Worm (Caenorhabditis elegans) whole organism, young adult: Measurements from ENCODE around the gene otpl-4.

Experiments
- B0035.1 ChIP-seq: sonication (generic microtip); optimal IDR thresholded peaks from 2 replicates; lab custom pipeline; 2016; ENCODE audit warnings: missing genetic modification characterization, mild to moderate bottlenecking, missing compliant biosample characterization, missing genotype, missing genetic modification reagents
- B0336.3 ChIP-seq: fragments of 200-800 bp; sonication (Bioruptor generic); IDR thresholded peaks from 2 replicates; pipeline ENCODE4 v1.3.6; 2022; ENCODE audit warnings: missing genetic modification characterization, missing compliant biosample characterization
- D2030.7 ChIP-seq: fragments of 200-800 bp; sonication (Bioruptor generic); IDR thresholded peaks from 2 replicates; pipeline ENCODE4 v1.3.6; 2022; ENCODE audit warnings: missing genetic modification reagents, missing genetic modification characterization, missing compliant biosample characterization
- F10E7.11 ChIP-seq: sonication (generic microtip); optimal IDR thresholded peaks from 2 replicates; lab custom pipeline; 2017; ENCODE audit warnings: mild to moderate bottlenecking, missing genetic modification characterization, moderate library complexity, missing compliant biosample characterization
- F39B2.1 ChIP-seq: fragments of 200-800 bp; sonication (Bioruptor generic); IDR thresholded peaks from 2 replicates; pipeline ENCODE4 v1.3.6; 2022; ENCODE audit warnings: missing genetic modification reagents, missing genetic modification characterization, missing compliant biosample characterization
- F52B5.7 ChIP-seq: sonication (generic microtip); optimal IDR thresholded peaks from 2 replicates; lab custom pipeline; 2016; ENCODE audit warnings: mild to moderate bottlenecking, missing genetic modification characterization, missing compliant biosample characterization
- F57C9.4 ChIP-seq: sonication (generic microtip); optimal IDR thresholded peaks from 2 replicates; lab custom pipeline; 2017; ENCODE audit warnings: mild to moderate bottlenecking, missing genetic modification characterization, missing compliant biosample characterization
- K12H6.12 ChIP-seq: fragments of 200-800 bp; sonication (Bioruptor generic); optimal IDR thresholded peaks from 2 replicates; lab custom pipeline; 2018; ENCODE audit warnings: mild to moderate bottlenecking, missing genetic modification characterization, missing compliant biosample characterization
- Y53F4B.3 ChIP-seq: fragments of 200-800 bp; sonication (Bioruptor generic); IDR thresholded peaks from 2 replicates; pipeline ENCODE4 v1.3.6; 2022; ENCODE audit warnings: missing genetic modification reagents, missing genetic modification characterization, missing compliant biosample characterization
- Y67H2A.10 ChIP-seq: fragments of 200-800 bp; sonication (Bioruptor generic); conservative IDR thresholded peaks from 2 replicates; pipeline ENCODE4 v1.3.6; 2022; ENCODE audit warnings: missing genetic modification reagents, missing genetic modification characterization, missing compliant biosample characterization
- akir-1 ChIP-seq: fragments of 200-800 bp; sonication (Bioruptor generic); optimal IDR thresholded peaks from 2 replicates; lab custom pipeline; 2018; ENCODE audit warnings: mild to moderate bottlenecking, missing genetic modification characterization, moderate library complexity, missing compliant biosample characterization
- atf-7 ChIP-seq: sonication (generic microtip); optimal IDR thresholded peaks from 2 replicates; lab custom pipeline; 2017; ENCODE audit warnings: mild to moderate bottlenecking, missing genetic modification characterization, missing compliant biosample characterization
- attf-6 ChIP-seq: fragments of 200-800 bp; sonication (Bioruptor generic); IDR thresholded peaks from 2 replicates; pipeline ENCODE4 v1.3.6; 2022; ENCODE audit warnings: missing genetic modification reagents, missing genetic modification characterization, missing compliant biosample characterization
- bed-1 ChIP-seq: fragments of 200-800 bp; sonication (Bioruptor generic); IDR thresholded peaks from 2 replicates; pipeline ENCODE4 v1.3.6; 2022; ENCODE audit warnings: missing genetic modification reagents, missing genetic modification characterization, missing compliant biosample characterization
- ccch-3 ChIP-seq: fragments of 200-800 bp; sonication (Bioruptor generic); optimal IDR thresholded peaks from 2 replicates; lab custom pipeline; 2018; ENCODE audit warnings: mild to moderate bottlenecking, missing genetic modification characterization, missing compliant biosample characterization
- cebp-2 ChIP-seq: fragments of 200-800 bp; sonication (Bioruptor generic); IDR thresholded peaks from 2 replicates; pipeline ENCODE4 v1.3.6; 2022; ENCODE audit warnings: missing genetic modification characterization, missing compliant biosample characterization
- ceh-40 ChIP-seq: fragments of 200-800 bp; sonication (Bioruptor generic); IDR thresholded peaks from 2 replicates; pipeline ENCODE4 v1.3.6; 2022; ENCODE audit warnings: missing genetic modification characterization, missing compliant biosample characterization
- ceh-58 ChIP-seq: fragments of 200-800 bp; sonication (Bioruptor generic); IDR thresholded peaks from 2 replicates; pipeline ENCODE4 v1.3.6; 2022; ENCODE audit warnings: missing genetic modification characterization, missing compliant biosample characterization
- dox-1 ChIP-seq: fragments of 200-800 bp; sonication (Bioruptor generic); IDR thresholded peaks from 2 replicates; pipeline ENCODE4 v1.3.6; 2022; ENCODE audit warnings: missing genetic modification reagents, missing genetic modification characterization, missing compliant biosample characterization
- dpl-1 ChIP-seq: fragments of 150-350 bp; optimal IDR thresholded peaks from 2 replicates; lab custom pipeline; 2014; ENCODE audit warnings: missing biosample characterization, missing genetic modification reagents, missing genetic modification characterization
- ets-4 ChIP-seq: fragments of 200-800 bp; sonication (Bioruptor generic); optimal IDR thresholded peaks from 2 replicates; lab custom pipeline; 2018; ENCODE audit warnings: mild to moderate bottlenecking, missing genetic modification characterization, missing compliant biosample characterization
- hlh-12 ChIP-seq: sonication (generic microtip); optimal IDR thresholded peaks from 2 replicates; lab custom pipeline; 2016; ENCODE audit warnings: missing genetic modification characterization, missing compliant biosample characterization
- hlh-26 ChIP-seq: fragments of 200-800 bp; sonication (Bioruptor generic); conservative IDR thresholded peaks from 2 replicates; pipeline ENCODE4 v1.3.6; 2022; ENCODE audit warnings: missing genetic modification reagents, missing genetic modification characterization, missing compliant biosample characterization
- hmg-1.2 ChIP-seq: fragments of 200-800 bp; sonication (Bioruptor generic); IDR thresholded peaks from 2 replicates; pipeline ENCODE4 v1.3.6; 2022; ENCODE audit warnings: missing genetic modification reagents, missing genetic modification characterization, missing compliant biosample characterization
- hmg-20 ChIP-seq: fragments of 200-800 bp; sonication (Bioruptor generic); IDR thresholded peaks from 2 replicates; pipeline ENCODE4 v1.3.6; 2022; ENCODE audit warnings: missing genetic modification reagents, missing genetic modification characterization, missing compliant biosample characterization
- let-526 ChIP-seq: fragments of 200-800 bp; sonication (Bioruptor generic); IDR thresholded peaks from 2 replicates; pipeline ENCODE4 v1.3.6; 2022; ENCODE audit warnings: missing genetic modification reagents, missing genetic modification characterization, missing compliant biosample characterization
- mel-28 ChIP-seq: sonication (generic microtip); optimal IDR thresholded peaks from 2 replicates; lab custom pipeline; 2016; ENCODE audit warnings: borderline replicate concordance, mild to moderate bottlenecking, missing genetic modification characterization, missing compliant biosample characterization
- nfya-1 ChIP-seq: sonication (generic microtip); optimal IDR thresholded peaks from 2 replicates; lab custom pipeline; 2017; ENCODE audit warnings: antibody characterized with exemption, missing compliant biosample characterization, missing genetic modification characterization, borderline replicate concordance; ENCODE audit not compliant: insufficient read depth
- nfyb-1 ChIP-seq: fragments of 200-800 bp; sonication (Bioruptor generic); IDR thresholded peaks from 2 replicates; pipeline ENCODE4 v1.3.6; 2022; ENCODE audit warnings: missing genetic modification reagents, missing genetic modification characterization, missing compliant biosample characterization
- nhr-27 ChIP-seq: fragments of 200-800 bp; sonication (Bioruptor generic); optimal IDR thresholded peaks from 2 replicates; lab custom pipeline; 2018; ENCODE audit warnings: mild to moderate bottlenecking, missing genetic modification characterization, moderate library complexity, missing compliant biosample characterization
- nhr-90 ChIP-seq: sonication (generic microtip); optimal IDR thresholded peaks from 2 replicates; lab custom pipeline; 2016; ENCODE audit warnings: missing genotype, mild to moderate bottlenecking, missing genetic modification characterization, missing compliant biosample characterization
- rcor-1 ChIP-seq: fragments of 200-800 bp; sonication (Bioruptor generic); IDR thresholded peaks from 2 replicates; pipeline ENCODE4 v1.3.6; 2022; ENCODE audit warnings: missing genetic modification reagents, missing genetic modification characterization, missing compliant biosample characterization
- rec-8 ChIP-seq, 2 experiments: sonication (generic microtip); optimal IDR thresholded peaks; 2 replicates each; lab custom pipeline; 2016; ENCODE audit warnings: mild to moderate bottlenecking in 2 of 2, missing genetic modification characterization in 2 of 2, missing genetic modification reagents in 2 of 2, missing genotype in 2 of 2, missing biosample characterization in 1 of 2, missing compliant biosample characterization in 1 of 2, moderate library complexity in 1 of 2
- snpc-1.1 ChIP-seq: sonication (generic microtip); optimal IDR thresholded peaks from 2 replicates; lab custom pipeline; 2017; ENCODE audit warnings: missing genetic modification characterization, mild to moderate bottlenecking, missing compliant biosample characterization, antibody characterized with exemption, moderate library complexity, missing genotype, missing genetic modification reagents; ENCODE audit not compliant: insufficient read depth
- snpc-3.4 ChIP-seq: sonication (generic microtip); optimal IDR thresholded peaks from 2 replicates; lab custom pipeline; 2017; ENCODE audit warnings: missing genetic modification characterization, mild to moderate bottlenecking, missing compliant biosample characterization, antibody characterized with exemption, moderate library complexity, missing genotype, missing genetic modification reagents
- snpc-4 ChIP-seq, 5 experiments: fragments of 150-350 bp in 1 of 5; sonication (generic microtip) in 4 of 5; optimal IDR thresholded peaks; 2 replicates each; lab custom pipeline; 2014 to 2018; ENCODE audit warnings: missing genetic modification characterization in 5 of 5, missing biosample characterization in 3 of 5, antibody characterized with exemption in 2 of 5, mild to moderate bottlenecking in 2 of 5, missing compliant biosample characterization in 2 of 5, missing genotype in 2 of 5, moderate library complexity in 2 of 5, missing genetic modification reagents in 1 of 5
- unc-130 ChIP-seq: sonication (generic microtip); optimal IDR thresholded peaks from 2 replicates; lab custom pipeline; 2016; ENCODE audit warnings: missing genetic modification reagents, missing genetic modification characterization, missing compliant biosample characterization
- zfh-2 ChIP-seq: fragments of 200-800 bp; sonication (Bioruptor generic); conservative IDR thresholded peaks from 2 replicates; pipeline ENCODE4 v1.3.6; 2022; ENCODE audit warnings: missing genetic modification reagents, missing genetic modification characterization, missing compliant biosample characterization
- ztf-3 ChIP-seq: fragments of 200-800 bp; sonication (Bioruptor generic); optimal IDR thresholded peaks from 2 replicates; lab custom pipeline; 2018; ENCODE audit warnings: mild to moderate bottlenecking, missing genetic modification characterization, missing compliant biosample characterization

The otpl-4 gene

ce11 chrV:8495965-8496364 is 41.2 kb upstream of the otpl-4 start (continued):
- TF ChIP-seq Y53F4B.3 (GFP tag; lab: Robert Waterston, UW) (no peak), hmg-20 (GFP tag; lab: Robert Waterston, UW) (no peak), atf-7 (tag; lab: Kevin White, UChicago) (no peak), F10E7.11 (no peak), Y67H2A.10 (GFP tag; lab: Robert Waterston, UW) (peak; percentile 35; the same call in 1 of the 2 replicates), rcor-1 (GFP tag; lab: Robert Waterston, UW) (no peak), nhr-90 (peak; percentile 53), hlh-26 (GFP tag; lab: Robert Waterston, UW) (no peak), snpc-1.1 (peak; percentile 68), snpc-3.4 (tag; lab: Kevin White, UChicago) (peak; percentile 34), F57C9.4 (tag; lab: Kevin White, UChicago) (no peak), ztf-3 (GFP tag; lab: Kevin White, UChicago) (no peak), nfyb-1 (GFP tag; lab: Robert Waterston, UW) (no peak), ceh-40 (GFP tag; lab: Robert Waterston, UW) (peak; percentile 63; the same call in 1 of the 2 replicates), B0336.3 (GFP tag; lab: Robert Waterston, UW) (peak; percentile 50; the same call in 1 of the 2 replicates), attf-6 (0 out of 2 replicates have a peak, but pooled peaks have one; percentile 47), mel-28 (no peak), nfya-1 (tag; lab: Kevin White, UChicago) (no peak), F52B5.7 (tag; lab: Kevin White, UChicago) (no peak), hlh-12 (tag; lab: Kevin White, UChicago) (no peak), unc-130 (GFP tag; lab: Kevin White, UChicago) (no peak), K12H6.12 (tag; lab: Kevin White, UChicago) (no peak), D2030.7 (GFP tag; lab: Robert Waterston, UW) (peak; percentile 66), bed-1 (GFP tag; lab: Robert Waterston, UW) (no peak), zfh-2 (no peak), let-526 (GFP tag; lab: Robert Waterston, UW) (no peak), ceh-58 (no peak), ets-4 (GFP tag; lab: Kevin White, UChicago) (no peak), B0035.1 (tag; lab: Kevin White, UChicago) (no peak), F39B2.1 (GFP tag; lab: Robert Waterston, UW) (no peak), ccch-3 (GFP tag; lab: Kevin White, UChicago) (no peak), nhr-27 (tag; lab: Kevin White, UChicago) (peak; percentile 13), dox-1 (peak; percentile 82), rec-8 (tag; optimal IDR thresholded peaks at IDR 0.05; lab: Kevin White, UChicago) (peak in 1 of 2 experiments; percentile 68), snpc-4 (GFP tag; optimal IDR thresholded peaks at IDR 0.05; lab: Kevin White, UChicago) (peak; percentile 17), snpc-4 (tag; optimal IDR thresholded peaks at IDR 0.05; lab: Kevin White, UChicago) (peak; percentile 43 to 90 (median 68)), dpl-1 (GFP tag; lab: Kevin White, UChicago) (no peak), akir-1 (no peak), hmg-1.2 (GFP tag; lab: Robert Waterston, UW) (peak; percentile 72), cebp-2 (GFP tag; lab: Robert Waterston, UW) (0 out of 2 replicates have a peak, but pooled peaks have one; percentile 44)
- TF ChIP-seq, all 124 proteins: peak for 47
